Fruit fly (Drosophila melanogaster) whole organism, embryonic: ENCODE measurements around the gene LysRS.

ENCODE experiments used
- Atf3 ChIP-seq: fragments of 200-800 bp; sonication (Bioruptor generic); optimal IDR thresholded peaks from 3 replicates; lab custom pipeline; 2016; ENCODE audit warnings: missing biosample characterization, missing genetic modification characterization
- Bdp1 ChIP-seq: fragments of 200-800 bp; sonication (Bioruptor generic); optimal IDR thresholded peaks from 3 replicates; lab custom pipeline; 2016; ENCODE audit warnings: missing biosample characterization, missing genetic modification characterization
- Bgb ChIP-seq: fragments of 200-800 bp; sonication (Bioruptor generic); IDR thresholded peaks from 2 replicates; pipeline ENCODE4 v1.3.6; 2022; ENCODE audit warnings: missing biosample characterization, missing genetic modification characterization; ENCODE audit not compliant: partially characterized antibody
- BtbVII ChIP-seq: fragments of 200-800 bp; sonication (Bioruptor generic); optimal IDR thresholded peaks from 3 replicates; lab custom pipeline; 2017; ENCODE audit warnings: missing biosample characterization, mild to moderate bottlenecking, missing genetic modification characterization
- CG1024 ChIP-seq: fragments of 200-800 bp; sonication (Bioruptor generic); IDR thresholded peaks from 2 replicates; pipeline ENCODE4 v1.3.6; 2022; ENCODE audit warnings: missing biosample characterization, missing genetic modification characterization
- CG10565 ChIP-seq: fragments of 200-800 bp; sonication (Bioruptor generic); optimal IDR thresholded peaks from 3 replicates; lab custom pipeline; 2016; ENCODE audit warnings: missing biosample characterization, mild to moderate bottlenecking, missing genetic modification characterization
- CG17328 ChIP-seq: fragments of 200-800 bp; sonication (Bioruptor generic); IDR thresholded peaks from 2 replicates; pipeline ENCODE4 v1.3.6; 2022; ENCODE audit warnings: missing biosample characterization, missing genetic modification characterization
- CG17385 ChIP-seq: fragments of 200-800 bp; sonication (Bioruptor generic); optimal IDR thresholded peaks from 3 replicates; lab custom pipeline; 2018; ENCODE audit warnings: missing biosample characterization, mild to moderate bottlenecking, missing genetic modification characterization
- CG31224 ChIP-seq: fragments of 200-800 bp; sonication (Bioruptor generic); IDR thresholded peaks from 2 replicates; pipeline ENCODE4 v1.3.6; 2022; ENCODE audit warnings: missing biosample characterization, missing genetic modification characterization
- CG4360 ChIP-seq: fragments of 200-800 bp; sonication (Bioruptor generic); IDR thresholded peaks from 2 replicates; pipeline ENCODE4 v1.3.6; 2022; ENCODE audit warnings: missing biosample characterization, missing genetic modification characterization
- CG6683 ChIP-seq: fragments of 200-800 bp; sonication (Bioruptor generic); optimal IDR thresholded peaks from 2 replicates; lab custom pipeline; 2017; ENCODE audit warnings: missing biosample characterization, mild to moderate bottlenecking, missing genetic modification characterization, missing genetic modification reagents
- CG8944 ChIP-seq: fragments of 200-800 bp; sonication (Bioruptor generic); optimal IDR thresholded peaks from 3 replicates; lab custom pipeline; 2016; ENCODE audit warnings: missing biosample characterization, missing genetic modification characterization
- CG9215 ChIP-seq: fragments of 200-800 bp; sonication (Bioruptor generic); IDR thresholded peaks from 2 replicates; pipeline ENCODE4 v1.3.6; 2022; ENCODE audit warnings: missing biosample characterization, missing genetic modification characterization
- Chrac-16 ChIP-seq: fragments of 200-800 bp; sonication (Bioruptor generic); optimal IDR thresholded peaks from 3 replicates; lab custom pipeline; 2016; ENCODE audit warnings: missing biosample characterization, missing genetic modification characterization
- Dek ChIP-seq: fragments of 200-800 bp; sonication (Bioruptor generic); optimal IDR thresholded peaks from 3 replicates; lab custom pipeline; 2019; ENCODE audit warnings: missing biosample characterization, mild to moderate bottlenecking, missing genetic modification characterization, moderate library complexity
- Dip2 ChIP-seq: fragments of 200-800 bp; sonication (Bioruptor generic); IDR thresholded peaks from 2 replicates; pipeline ENCODE4 v1.3.6; 2022; ENCODE audit warnings: missing biosample characterization, missing genetic modification characterization
- Doc3 ChIP-seq: fragments of 200-800 bp; sonication (Bioruptor generic); IDR thresholded peaks from 3 replicates; pipeline ENCODE4 v1.3.6; 2022; ENCODE audit warnings: missing biosample characterization, missing genetic modification characterization; ENCODE audit not compliant: partially characterized antibody
- Dref ChIP-seq: fragments of 200-800 bp; sonication (Bioruptor generic); IDR thresholded peaks from 2 replicates; pipeline ENCODE4 v1.3.6; 2022; ENCODE audit warnings: missing biosample characterization, missing genetic modification characterization
- Ets97D ChIP-seq: fragments of 200-800 bp; sonication (Bioruptor generic); optimal IDR thresholded peaks from 3 replicates; lab custom pipeline; 2016; ENCODE audit warnings: missing biosample characterization, missing genetic modification characterization
- Fer1 ChIP-seq: fragments of 200-800 bp; sonication (Bioruptor generic); optimal IDR thresholded peaks from 2 replicates; lab custom pipeline; 2017; ENCODE audit warnings: missing biosample characterization, mild to moderate bottlenecking, missing genetic modification characterization
- Fer2 ChIP-seq: fragments of 200-800 bp; sonication (Bioruptor generic); optimal IDR thresholded peaks from 2 replicates; lab custom pipeline; 2018; ENCODE audit warnings: missing biosample characterization, mild to moderate bottlenecking, missing genetic modification characterization, moderate library complexity
- Gug ChIP-seq: fragments of 200-800 bp; sonication (Bioruptor generic); IDR thresholded peaks from 4 replicates; pipeline ENCODE4 v1.3.6; 2022; ENCODE audit warnings: missing biosample characterization, missing genetic modification characterization
- HmgZ ChIP-seq: fragments of 200-800 bp; sonication (Bioruptor generic); optimal IDR thresholded peaks from 2 replicates; lab custom pipeline; 2018; ENCODE audit warnings: missing biosample characterization, mild to moderate bottlenecking, missing genetic modification characterization
- Hmr ChIP-seq: fragments of 200-800 bp; sonication (Bioruptor generic); optimal IDR thresholded peaks from 3 replicates; lab custom pipeline; 2017; ENCODE audit warnings: mild to moderate bottlenecking, missing biosample characterization, missing genetic modification reagents, missing genetic modification characterization
- Lhr ChIP-seq: fragments of 200-800 bp; sonication (Bioruptor generic); optimal IDR thresholded peaks from 3 replicates; lab custom pipeline; 2017; ENCODE audit warnings: mild to moderate bottlenecking, missing biosample characterization, missing genetic modification reagents, missing genetic modification characterization
- Myb ChIP-seq: fragments of 200-800 bp; sonication (Bioruptor generic); optimal IDR thresholded peaks from 2 replicates; lab custom pipeline; 2016; ENCODE audit warnings: missing biosample characterization, missing genetic modification characterization
- NC2β ChIP-seq: fragments of 200-800 bp; sonication (Bioruptor generic); optimal IDR thresholded peaks from 2 replicates; lab custom pipeline; 2016; ENCODE audit warnings: missing biosample characterization, missing genetic modification characterization
- NfI ChIP-seq: fragments of 200-800 bp; sonication (Bioruptor generic); optimal IDR thresholded peaks from 3 replicates; lab custom pipeline; 2018; ENCODE audit warnings: missing biosample characterization, mild to moderate bottlenecking, missing genetic modification characterization, moderate library complexity
- Sry-β ChIP-seq: fragments of 200-800 bp; sonication (Bioruptor generic); optimal IDR thresholded peaks from 2 replicates; lab custom pipeline; 2018; ENCODE audit warnings: missing biosample characterization, mild to moderate bottlenecking, missing genetic modification characterization, moderate library complexity
- Taf1 ChIP-seq: fragments of 200-800 bp; sonication (Bioruptor generic); IDR thresholded peaks from 2 replicates; pipeline ENCODE4 v1.3.6; 2022; ENCODE audit warnings: missing biosample characterization, missing genetic modification characterization
- ac ChIP-seq: fragments of 200-800 bp; sonication (Bioruptor generic); optimal IDR thresholded peaks from 3 replicates; lab custom pipeline; 2017; ENCODE audit warnings: missing biosample characterization, mild to moderate bottlenecking, missing genetic modification characterization
- aop ChIP-seq: fragments of 200-800 bp; sonication (Bioruptor generic); IDR thresholded peaks from 2 replicates; pipeline ENCODE4 v1.3.6; 2022; ENCODE audit warnings: missing biosample characterization, missing genetic modification characterization
- bbx ChIP-seq: fragments of 200-800 bp; sonication (Bioruptor generic); IDR thresholded peaks from 2 replicates; pipeline ENCODE4 v1.3.6; 2022; ENCODE audit warnings: missing biosample characterization, missing genetic modification characterization; ENCODE audit not compliant: partially characterized antibody
- br ChIP-seq: fragments of >200 bp; optimal IDR thresholded peaks from 2 replicates; lab custom pipeline; 2017
- corto ChIP-seq: fragments of 200-800 bp; sonication (Bioruptor generic); optimal IDR thresholded peaks from 2 replicates; lab custom pipeline; 2016; ENCODE audit warnings: missing biosample characterization, mild to moderate bottlenecking, missing genetic modification characterization, moderate library complexity
- cwo ChIP-seq: fragments of 200-800 bp; sonication (Bioruptor generic); optimal IDR thresholded peaks from 3 replicates; lab custom pipeline; 2017; ENCODE audit warnings: missing biosample characterization, missing genetic modification characterization, mild to moderate bottlenecking, moderate library complexity, missing genetic modification reagents
- dmrt11E ChIP-seq: fragments of 200-800 bp; sonication (Bioruptor generic); optimal IDR thresholded peaks from 3 replicates; lab custom pipeline; 2018; ENCODE audit warnings: missing biosample characterization, mild to moderate bottlenecking, missing genetic modification characterization, moderate library complexity
- ems ChIP-seq: fragments of 200-800 bp; sonication (Bioruptor generic); optimal IDR thresholded peaks from 3 replicates; lab custom pipeline; 2016; ENCODE audit warnings: missing biosample characterization, missing genetic modification characterization
- fd64A ChIP-seq: fragments of 200-800 bp; sonication (Bioruptor generic); optimal IDR thresholded peaks from 3 replicates; lab custom pipeline; 2018; ENCODE audit warnings: missing biosample characterization, mild to moderate bottlenecking, missing genetic modification characterization
- gce ChIP-seq: fragments of 200-800 bp; sonication (Bioruptor generic); IDR thresholded peaks from 3 replicates; pipeline ENCODE4 v1.3.6; 2022; ENCODE audit warnings: missing biosample characterization, missing genetic modification characterization
- jing ChIP-seq: fragments of 200-800 bp; sonication (Bioruptor generic); optimal IDR thresholded peaks from 2 replicates; lab custom pipeline; 2018; ENCODE audit warnings: missing biosample characterization, mild to moderate bottlenecking, missing genetic modification characterization
- lola ChIP-seq, 3 experiments: fragments of >200 bp in 2 of 3; fragments of 200-800 bp in 1 of 3; sonication (Bioruptor generic) in 1 of 3; optimal IDR thresholded peaks; 2 replicates each; lab custom pipeline; 2017 to 2019; ENCODE audit warnings: missing biosample characterization in 3 of 3, missing genetic modification characterization in 3 of 3, mild to moderate bottlenecking in 1 of 3, moderate library complexity in 1 of 3
- phol ChIP-seq: fragments of 200-800 bp; sonication (Bioruptor generic); optimal IDR thresholded peaks from 3 replicates; lab custom pipeline; 2018; ENCODE audit warnings: missing biosample characterization, mild to moderate bottlenecking, missing genetic modification characterization, moderate library complexity
- prd ChIP-seq, 3 experiments: fragments of >200 bp in 2 of 3; fragments of 200-800 bp in 1 of 3; sonication (Bioruptor generic) in 1 of 3; optimal IDR thresholded peaks in 2 of 3; IDR thresholded peaks in 1 of 3; 2 replicates in 2 of 3; 3 replicates in 1 of 3; pipeline versions ENCODE4 v1.3.6 to Lab custom; 2017 to 2022; ENCODE audit warnings: missing biosample characterization in 1 of 3, missing genetic modification characterization in 1 of 3
- pum ChIP-seq: fragments of 200-800 bp; sonication (Bioruptor generic); optimal IDR thresholded peaks from 2 replicates; lab custom pipeline; 2016; ENCODE audit warnings: missing biosample characterization, missing genetic modification characterization
- sna ChIP-seq: fragments of 200-800 bp; sonication (Bioruptor generic); IDR thresholded peaks from 2 replicates; pipeline ENCODE4 v1.3.6; 2022; ENCODE audit warnings: missing biosample characterization, missing genetic modification characterization; ENCODE audit not compliant: partially characterized antibody
- tap ChIP-seq: fragments of 200-800 bp; optimal IDR thresholded peaks from 3 replicates; lab custom pipeline; 2019; ENCODE audit warnings: missing biosample characterization, mild to moderate bottlenecking, missing genetic modification characterization, moderate library complexity
- unc-4 ChIP-seq: fragments of 200-800 bp; sonication (Bioruptor generic); IDR thresholded peaks from 2 replicates; pipeline ENCODE4 v1.3.6; 2022; ENCODE audit warnings: missing biosample characterization, missing genetic modification characterization; ENCODE audit not compliant: partially characterized antibody
- usp ChIP-seq: fragments of >200 bp; optimal IDR thresholded peaks from 2 replicates; lab custom pipeline; 2017; ENCODE audit warnings: missing biosample characterization, missing genetic modification characterization

The LysRS gene

dm6 chrX:9583440-9584103 is 25.1 kb downstream of the LysRS start (continued):
- TF ChIP-seq CG4360 (GFP tag; lab: Robert Waterston, UW) = peak; percentile 60
- peak; percentile 92 for TF ChIP-seq CG17385 (GFP tag; lab: Kevin White, UChicago)
- TF ChIP-seq bbx (GFP tag; lab: Robert Waterston, UW) = no peak
- TF ChIP-seq cwo (GFP tag; lab: Kevin White, UChicago) = peak; percentile 96
- TF ChIP-seq BtbVII (GFP tag; lab: Kevin White, UChicago) = peak; percentile 95
- TF ChIP-seq CG8944 (GFP tag; lab: Kevin White, UChicago) = peak; percentile 52
- TF ChIP-seq sna (GFP tag; lab: Robert Waterston, UW) = no peak
- TF ChIP-seq Atf3 = peak; percentile 35
- TF ChIP-seq ac = peak; percentile 58
- TF ChIP-seq Doc3 (GFP tag; lab: Robert Waterston, UW) = no peak
- peak; percentile 51; the same call in 1 of the 2 replicates for TF ChIP-seq aop (GFP tag; lab: Robert Waterston, UW)
- TF ChIP-seq Fer2 (tag; lab: Kevin White, UChicago) = peak; percentile 85
- peak; percentile 94 for TF ChIP-seq Dek
- TF ChIP-seq dmrt11E (tag; lab: Kevin White, UChicago) = peak; percentile 78
- TF ChIP-seq unc-4 (GFP tag; lab: Robert Waterston, UW) = no peak
- peak; percentile 54 for TF ChIP-seq NC2β (GFP tag; lab: Kevin White, UChicago)
- peak; percentile 79 for TF ChIP-seq jing (GFP tag; lab: Kevin White, UChicago)
- TF ChIP-seq HmgZ = peak; percentile 97
- peak; percentile 40 for TF ChIP-seq Dref
- TF ChIP-seq NfI (GFP tag; lab: Kevin White, UChicago) = peak; percentile 93
- TF ChIP-seq prd (optimal IDR thresholded peaks at IDR 0.05; lab: Kevin White, UChicago) = no peak
- TF ChIP-seq prd (GFP tag; IDR thresholded peaks at IDR 0.05; lab: Robert Waterston, UW) = peak; percentile 93
- peak; percentile 59 for TF ChIP-seq Bdp1 (GFP tag; lab: Kevin White, UChicago)
- TF ChIP-seq fd64A (GFP tag; lab: Kevin White, UChicago) = peak; percentile 84
- TF ChIP-seq Sry-β (GFP tag; lab: Kevin White, UChicago) = peak; percentile 31
- peak; percentile 83 for TF ChIP-seq CG31224 (GFP tag; lab: Robert Waterston, UW)
- peak; percentile 93 for TF ChIP-seq phol (tag; lab: Kevin White, UChicago)
- TF ChIP-seq pum (GFP tag; lab: Kevin White, UChicago) = peak; percentile 46
- TF ChIP-seq Hmr (GFP tag; lab: Kevin White, UChicago) = peak; percentile 97
- TF ChIP-seq Gug (GFP tag; lab: Robert Waterston, UW) = peak; percentile 89
- peak; percentile 68 for TF ChIP-seq corto (GFP tag; lab: Kevin White, UChicago)
- peak; percentile 93 for TF ChIP-seq gce
- TF ChIP-seq usp (GFP tag; lab: Kevin White, UChicago) = no peak
- TF ChIP-seq Fer1 (GFP tag; lab: Kevin White, UChicago) = peak; percentile 97
- no peak for TF ChIP-seq br (lab: Kevin White, UChicago)
- TF ChIP-seq Dip2 (GFP tag; lab: Robert Waterston, UW) = peak; percentile 44; the same call in 1 of the 2 replicates
- TF ChIP-seq CG1024 (GFP tag; lab: Robert Waterston, UW) = peak; percentile 71
- TF ChIP-seq tap = peak; percentile 94
- TF ChIP-seq ems (GFP tag; lab: Kevin White, UChicago) = peak; percentile 76
- peak; percentile 38 for TF ChIP-seq Myb (GFP tag; lab: Kevin White, UChicago)
- peak; percentile 90 for TF ChIP-seq CG6683
- TF ChIP-seq Lhr = peak; percentile 83
- peak; percentile 93 for TF ChIP-seq CG9215 (GFP tag; lab: Robert Waterston, UW)
- TF ChIP-seq Chrac-16 (GFP tag; lab: Kevin White, UChicago) = peak; percentile 90
- peak; percentile 22 for TF ChIP-seq Ets97D
- peak in 1 of 3 experiments; percentile 88 for TF ChIP-seq lola (GFP tag; optimal IDR thresholded peaks at IDR 0.05; lab: Kevin White, UChicago)
- TF ChIP-seq Taf1 (GFP tag; lab: Robert Waterston, UW) = peak; percentile 91
- TF ChIP-seq CG17328 = peak; percentile 90
- TF ChIP-seq CG10565 (GFP tag; lab: Kevin White, UChicago) = peak; percentile 29
- no peak for TF ChIP-seq Bgb (GFP tag; lab: Robert Waterston, UW)
